Worm (Caenorhabditis elegans) whole organism, early embryonic: ENCODE measurements around the gene prdx-6.

Experiments used
- B0310.2 ChIP-seq: sonication (generic microtip); optimal IDR thresholded peaks from 2 replicates; lab custom pipeline; 2016; ENCODE audit warnings: mild to moderate bottlenecking, missing genetic modification characterization, missing compliant biosample characterization
- F13C5.2 ChIP-seq: sonication (generic microtip); optimal IDR thresholded peaks from 2 replicates; lab custom pipeline; 2017; ENCODE audit warnings: mild to moderate bottlenecking, missing genetic modification characterization, inconsistent platforms, missing compliant biosample characterization
- aly-1 ChIP-seq: sonication (generic microtip); optimal IDR thresholded peaks from 2 replicates; lab custom pipeline; 2016; ENCODE audit warnings: missing genetic modification characterization, missing compliant biosample characterization
- ama-1 ChIP-seq: fragments of 150-350 bp; optimal IDR thresholded peaks from 2 replicates; lab custom pipeline; 2014
- ceh-13 ChIP-seq: fragments of 200-800 bp; sonication (Bioruptor generic); optimal IDR thresholded peaks from 2 replicates; lab custom pipeline; 2018; ENCODE audit warnings: mild to moderate bottlenecking, missing genetic modification characterization, missing compliant biosample characterization
- ceh-36 ChIP-seq: sonication (generic microtip); optimal IDR thresholded peaks from 2 replicates; lab custom pipeline; 2016; ENCODE audit warnings: missing genetic modification characterization, inconsistent platforms, missing compliant biosample characterization
- ets-7 ChIP-seq: sonication (generic microtip); optimal IDR thresholded peaks from 2 replicates; lab custom pipeline; 2016; ENCODE audit warnings: missing genotype, missing genetic modification characterization, missing compliant biosample characterization
- flt-1 ChIP-seq: fragments of 200-800 bp; sonication (Bioruptor generic); IDR thresholded peaks from 2 replicates; pipeline ENCODE4 v1.3.6; 2022; ENCODE audit warnings: missing genetic modification characterization, missing compliant biosample characterization
- hmbx-1 ChIP-seq: sonication (generic microtip); optimal IDR thresholded peaks from 2 replicates; lab custom pipeline; 2016; ENCODE audit warnings: mild to moderate bottlenecking, missing genetic modification characterization, missing compliant biosample characterization
- hmg-4 ChIP-seq: fragments of 200-800 bp; sonication (Bioruptor generic); optimal IDR thresholded peaks from 2 replicates; lab custom pipeline; 2018; ENCODE audit warnings: mild to moderate bottlenecking, missing genetic modification characterization, missing compliant biosample characterization
- hnd-1 ChIP-seq: sonication (generic microtip); optimal IDR thresholded peaks from 2 replicates; lab custom pipeline; 2016; ENCODE audit warnings: missing genetic modification characterization, missing compliant biosample characterization
- pes-1 ChIP-seq: fragments of 200-800 bp; sonication (Bioruptor generic); IDR thresholded peaks from 2 replicates; pipeline ENCODE4 v1.3.6; 2022; ENCODE audit warnings: missing genetic modification reagents, missing genetic modification characterization, missing compliant biosample characterization
- scrt-1 ChIP-seq: fragments of 200-800 bp; sonication (Bioruptor generic); IDR thresholded peaks from 2 replicates; pipeline ENCODE4 v1.3.6; 2022; ENCODE audit warnings: missing genetic modification characterization, missing compliant biosample characterization
- sea-1 ChIP-seq: fragments of 200-800 bp; sonication (Bioruptor generic); conservative IDR thresholded peaks from 2 replicates; pipeline ENCODE4 v1.3.6; 2022; ENCODE audit warnings: missing genetic modification characterization, missing compliant biosample characterization
- tbx-11 ChIP-seq: fragments of 200-800 bp; sonication (Bioruptor generic); IDR thresholded peaks from 2 replicates; pipeline ENCODE4 v1.3.6; 2022; ENCODE audit warnings: missing genetic modification characterization, missing compliant biosample characterization
- tbx-37 ChIP-seq: fragments of 200-800 bp; sonication (Bioruptor generic); conservative IDR thresholded peaks from 2 replicates; pipeline ENCODE4 v1.3.6; 2022; ENCODE audit warnings: missing genetic modification reagents, missing genetic modification characterization, missing compliant biosample characterization
- tra-4 ChIP-seq: sonication (generic microtip); optimal IDR thresholded peaks from 2 replicates; lab custom pipeline; 2017; ENCODE audit warnings: missing genetic modification characterization, missing compliant biosample characterization

prdx-6 gene

ce11 chrIV:218252-218651, at the start of gene prdx-6:
Gene prdx-6 (plus strand): TSS chrIV:218552.
- TF ChIP-seq ceh-36: no peak
- no peak for TF ChIP-seq tra-4 (tag; lab: Kevin White, UChicago)
- no peak for TF ChIP-seq scrt-1 (GFP tag; lab: Robert Waterston, UW)
- TF ChIP-seq hmg-4: no peak
- no peak for TF ChIP-seq ama-1 (lab: Kevin White, UChicago)
- TF ChIP-seq hnd-1 (tag; lab: Kevin White, UChicago): no peak
- TF ChIP-seq flt-1: no peak
- no peak for TF ChIP-seq tbx-37
- no peak for TF ChIP-seq hmbx-1 (tag; lab: Kevin White, UChicago)
- TF ChIP-seq tbx-11 (GFP tag; lab: Robert Waterston, UW): no peak

- no peak for TF ChIP-seq hmg-4
- no peak for TF ChIP-seq ama-1 (lab: Kevin White, UChicago)
- TF ChIP-seq scrt-1 (GFP tag; lab: Robert Waterston, UW): no peak
Measured at ce11 chrIV:171036-171435, 47.3 kb upstream of the prdx-6 start.

- TF ChIP-seq hmg-4 (peak; percentile 73), tbx-11 (GFP tag; lab: Robert Waterston, UW) (0 out of 2 replicates have a peak, but pooled peaks have one; percentile 33), flt-1 (0 out of 2 replicates have a peak, but pooled peaks have one; percentile 15), ets-7 (no peak), tbx-37 (no peak), B0310.2 (peak; percentile 23), aly-1 (tag; lab: Kevin White, UChicago) (peak; percentile 35)
Measured at ce11 chrIV:172990-173389, 45.4 kb upstream of the prdx-6 start.

ce11 chrIV:174115-174514, 44.2 kb upstream of the prdx-6 start:
- TF ChIP-seq hmg-4: peak; percentile 64
- TF ChIP-seq scrt-1 (GFP tag; lab: Robert Waterston, UW): no peak

- TF ChIP-seq pes-1 (GFP tag; lab: Robert Waterston, UW): peak; percentile 62; the same call in 1 of the 2 replicates
- TF ChIP-seq aly-1 (tag; lab: Kevin White, UChicago): no peak
- TF ChIP-seq hnd-1 (tag; lab: Kevin White, UChicago): no peak
- peak; percentile 50 for TF ChIP-seq flt-1
- no peak for TF ChIP-seq tbx-11 (GFP tag; lab: Robert Waterston, UW)
- peak; percentile 1 for TF ChIP-seq ceh-36
- no peak for TF ChIP-seq ets-7
- TF ChIP-seq B0310.2: peak; percentile 73
- no peak for TF ChIP-seq ceh-13
- TF ChIP-seq ama-1 (lab: Kevin White, UChicago): no peak
- no peak for TF ChIP-seq tbx-37
- TF ChIP-seq tra-4 (tag; lab: Kevin White, UChicago): no peak
- TF ChIP-seq hmbx-1 (tag; lab: Kevin White, UChicago): no peak
- no peak for TF ChIP-seq F13C5.2 (tag; lab: Kevin White, UChicago)
- peak; percentile 93 for TF ChIP-seq hmg-4
- TF ChIP-seq scrt-1 (GFP tag; lab: Robert Waterston, UW): 0 out of 2 replicates have a peak, but pooled peaks have one; percentile 28
- 0 out of 2 replicates have a peak, but pooled peaks have one; percentile 24 for TF ChIP-seq sea-1 (GFP tag; lab: Robert Waterston, UW)
Measured at ce11 chrIV:175698-176097, 42.7 kb upstream of the prdx-6 start.

- TF ChIP-seq hmg-4: peak; percentile 6
- TF ChIP-seq flt-1: no peak
- TF ChIP-seq pes-1 (GFP tag; lab: Robert Waterston, UW): 0 out of 2 replicates have a peak, but pooled peaks have one; percentile 35
- TF ChIP-seq scrt-1 (GFP tag; lab: Robert Waterston, UW): 0 out of 2 replicates have a peak, but pooled peaks have one; percentile 20
Measured at ce11 chrIV:177487-177886, 40.9 kb upstream of the prdx-6 start.

- TF ChIP-seq pes-1 (GFP tag; lab: Robert Waterston, UW): no peak
- no peak for TF ChIP-seq ceh-36
- no peak for TF ChIP-seq ama-1 (lab: Kevin White, UChicago)
- no peak for TF ChIP-seq hnd-1 (tag; lab: Kevin White, UChicago)
- TF ChIP-seq ets-7: no peak
- no peak for TF ChIP-seq scrt-1 (GFP tag; lab: Robert Waterston, UW)
- no peak for TF ChIP-seq F13C5.2 (tag; lab: Kevin White, UChicago)
- TF ChIP-seq sea-1 (GFP tag; lab: Robert Waterston, UW): no peak
- TF ChIP-seq ceh-13: no peak
- TF ChIP-seq flt-1: no peak
- TF ChIP-seq hmg-4: no peak
- no peak for TF ChIP-seq tbx-37
- no peak for TF ChIP-seq B0310.2
- TF ChIP-seq tbx-11 (GFP tag; lab: Robert Waterston, UW): no peak
- no peak for TF ChIP-seq hmbx-1 (tag; lab: Kevin White, UChicago)
- TF ChIP-seq aly-1 (tag; lab: Kevin White, UChicago): no peak
- TF ChIP-seq tra-4 (tag; lab: Kevin White, UChicago): no peak
Measured at ce11 chrIV:178696-179095, 39.7 kb upstream of the prdx-6 start, which contains the start of gene tcl-2. Gene tcl-2 (plus strand): TSS chrIV:179083.

ce11 chrIV:179700-180099, 38.7 kb upstream of the prdx-6 start:
- no peak for TF ChIP-seq F13C5.2 (tag; lab: Kevin White, UChicago)
- TF ChIP-seq ets-7: no peak
- no peak for TF ChIP-seq aly-1 (tag; lab: Kevin White, UChicago)
- no peak for TF ChIP-seq tra-4 (tag; lab: Kevin White, UChicago)
- no peak for TF ChIP-seq ama-1 (lab: Kevin White, UChicago)
- TF ChIP-seq sea-1 (GFP tag; lab: Robert Waterston, UW): no peak
- TF ChIP-seq scrt-1 (GFP tag; lab: Robert Waterston, UW): no peak
- no peak for TF ChIP-seq pes-1 (GFP tag; lab: Robert Waterston, UW)
- no peak for TF ChIP-seq hmbx-1 (tag; lab: Kevin White, UChicago)

ce11 chrIV:183519-183918, 34.8 kb upstream of the prdx-6 start:
- TF ChIP-seq hmg-4 (no peak), aly-1 (tag; lab: Kevin White, UChicago) (no peak), ceh-36 (no peak), flt-1 (no peak), sea-1 (GFP tag; lab: Robert Waterston, UW) (no peak), ceh-13 (no peak), tbx-11 (GFP tag; lab: Robert Waterston, UW) (no peak), pes-1 (GFP tag; lab: Robert Waterston, UW) (no peak), ets-7 (no peak), scrt-1 (GFP tag; lab: Robert Waterston, UW) (no peak), ama-1 (lab: Kevin White, UChicago) (no peak), hmbx-1 (tag; lab: Kevin White, UChicago) (no peak), tra-4 (tag; lab: Kevin White, UChicago) (no peak), hnd-1 (tag; lab: Kevin White, UChicago) (no peak), B0310.2 (no peak)
